Fruit fly (Drosophila melanogaster) whole organism, prepupa: ENCODE data around the gene GlnRS.

Experiments used
- CG10631 ChIP-seq: fragments of 200-800 bp; sonication (Bioruptor generic); optimal IDR thresholded peaks from 2 replicates; lab custom pipeline; 2016; ENCODE audit warnings: missing biosample characterization, missing genetic modification characterization
- CG1621 ChIP-seq: fragments of 200-800 bp; sonication (Bioruptor generic); optimal IDR thresholded peaks from 3 replicates; lab custom pipeline; 2018; ENCODE audit warnings: missing biosample characterization, mild to moderate bottlenecking, missing genetic modification characterization
- CG3032 ChIP-seq: fragments of 200-800 bp; optimal IDR thresholded peaks from 2 replicates; lab custom pipeline; 2019; ENCODE audit warnings: missing biosample characterization, mild to moderate bottlenecking, missing genetic modification characterization, moderate library complexity
- CG6276 ChIP-seq: fragments of 200-800 bp; sonication (Bioruptor generic); optimal IDR thresholded peaks from 2 replicates; lab custom pipeline; 2017; ENCODE audit warnings: missing biosample characterization, mild to moderate bottlenecking, missing genetic modification characterization
- CG6792 ChIP-seq: fragments of 200-800 bp; sonication (Bioruptor generic); optimal IDR thresholded peaks from 3 replicates; lab custom pipeline; 2016; ENCODE audit warnings: missing biosample characterization, missing genetic modification characterization
- CG6854 ChIP-seq: fragments of 200-800 bp; sonication (Bioruptor generic); optimal IDR thresholded peaks from 2 replicates; lab custom pipeline; 2017; ENCODE audit warnings: missing biosample characterization, mild to moderate bottlenecking, missing genetic modification characterization
- Hr39 ChIP-seq: fragments of 200-800 bp; sonication (Bioruptor generic); optimal IDR thresholded peaks from 2 replicates; lab custom pipeline; 2016; ENCODE audit warnings: missing biosample characterization, missing genetic modification characterization
- Hr4 ChIP-seq: fragments of 200-800 bp; sonication (Bioruptor generic); optimal IDR thresholded peaks from 3 replicates; lab custom pipeline; 2016; ENCODE audit warnings: missing biosample characterization, missing genetic modification characterization
- Lpt ChIP-seq: fragments of 200-800 bp; sonication (Bioruptor generic); optimal IDR thresholded peaks from 3 replicates; lab custom pipeline; 2016; ENCODE audit warnings: missing biosample characterization, missing genetic modification characterization
- net ChIP-seq: fragments of 200-800 bp; sonication (Bioruptor generic); optimal IDR thresholded peaks from 3 replicates; lab custom pipeline; 2016; ENCODE audit warnings: missing biosample characterization, missing genetic modification characterization
- vri ChIP-seq: fragments of 200-800 bp; sonication (Bioruptor generic); optimal IDR thresholded peaks from 3 replicates; lab custom pipeline; 2016; ENCODE audit warnings: missing biosample characterization, mild to moderate bottlenecking, missing genetic modification characterization

DNA sequence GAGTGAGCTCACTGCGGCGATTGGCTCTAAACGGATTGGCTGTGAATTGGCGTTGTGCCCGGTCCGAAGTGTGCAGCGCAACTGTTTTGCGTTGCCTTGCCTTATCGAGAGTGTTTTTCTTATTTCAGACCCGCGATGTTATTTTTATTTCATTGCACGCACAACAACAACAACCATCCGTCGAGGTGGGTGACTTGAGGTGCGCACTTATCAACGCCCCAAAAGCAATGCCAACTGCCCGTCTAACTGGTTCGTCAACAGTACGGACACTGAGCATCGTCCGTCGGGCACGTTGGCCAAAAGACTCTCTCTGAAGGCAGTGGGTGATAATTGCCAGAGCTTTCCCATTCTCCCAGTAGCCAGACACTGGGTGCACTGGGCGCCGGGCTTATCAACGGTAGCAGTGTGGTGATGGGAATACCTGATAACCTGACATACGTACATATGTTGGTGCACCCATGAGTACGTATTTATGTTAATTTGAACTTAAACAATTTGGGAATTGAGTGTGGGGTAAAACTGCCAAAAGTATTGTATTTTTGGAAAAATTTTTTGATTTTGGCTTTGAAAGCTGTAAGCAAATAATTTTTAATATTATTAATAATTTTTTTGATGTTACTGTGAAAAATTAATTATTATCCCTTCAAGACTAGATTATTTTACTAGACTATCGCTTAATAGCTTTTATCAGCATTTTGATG is 29.9 kb upstream of the GlnRS start, which contains the start of gene CG31102:
- TF ChIP-seq Hr4 (GFP tag; lab: Kevin White, UChicago) (no peak), CG6276 (GFP tag; lab: Kevin White, UChicago) (peak; percentile 21), Hr39 (GFP tag; lab: Kevin White, UChicago) (no peak), net (GFP tag; lab: Kevin White, UChicago) (no peak), vri (GFP tag; lab: Kevin White, UChicago) (peak; percentile 79), CG10631 (no peak), CG6854 (GFP tag; lab: Kevin White, UChicago) (no peak), CG1621 (tag; lab: Kevin White, UChicago) (no peak), Lpt (no peak), CG6792 (no peak), CG3032 (tag; lab: Kevin White, UChicago) (no peak)
